Worm (Caenorhabditis elegans) whole organism, L3 larva: ENCODE data around the gene gst-41.

ENCODE experiments used
- ama-1 ChIP-seq: fragments of 150-350 bp; optimal IDR thresholded peaks from 2 replicates; lab custom pipeline; 2018
- jun-1 ChIP-seq: fragments of 150-350 bp; optimal IDR thresholded peaks from 2 replicates; lab custom pipeline; 2014; ENCODE audit warnings: missing biosample characterization, missing genetic modification reagents, missing genetic modification characterization

- TF ChIP-seq ama-1 (lab: Kevin White, UChicago): no peak
- no peak for TF ChIP-seq jun-1 (tag; lab: Kevin White, UChicago)
These were observed at the start of gene gst-41 for ce11 chrV:7399202-7399601.
